Worm (Caenorhabditis elegans) whole organism, early embryonic: ENCODE results near the gene apc-17.

ENCODE experiments used
- F13C5.2 ChIP-seq: sonication (generic microtip); optimal IDR thresholded peaks from 2 replicates; lab custom pipeline; 2017; ENCODE audit warnings: mild to moderate bottlenecking, missing genetic modification characterization, inconsistent platforms, missing compliant biosample characterization
- ama-1 ChIP-seq: fragments of 150-350 bp; optimal IDR thresholded peaks from 2 replicates; lab custom pipeline; 2014
- ets-7 ChIP-seq: sonication (generic microtip); optimal IDR thresholded peaks from 2 replicates; lab custom pipeline; 2016; ENCODE audit warnings: missing genotype, missing genetic modification characterization, missing compliant biosample characterization
- hnd-1 ChIP-seq: sonication (generic microtip); optimal IDR thresholded peaks from 2 replicates; lab custom pipeline; 2016; ENCODE audit warnings: missing genetic modification characterization, missing compliant biosample characterization
- pes-1 ChIP-seq: fragments of 200-800 bp; sonication (Bioruptor generic); IDR thresholded peaks from 2 replicates; pipeline ENCODE4 v1.3.6; 2022; ENCODE audit warnings: missing genetic modification reagents, missing genetic modification characterization, missing compliant biosample characterization
- sea-1 ChIP-seq: fragments of 200-800 bp; sonication (Bioruptor generic); conservative IDR thresholded peaks from 2 replicates; pipeline ENCODE4 v1.3.6; 2022; ENCODE audit warnings: missing genetic modification characterization, missing compliant biosample characterization

DNA sequence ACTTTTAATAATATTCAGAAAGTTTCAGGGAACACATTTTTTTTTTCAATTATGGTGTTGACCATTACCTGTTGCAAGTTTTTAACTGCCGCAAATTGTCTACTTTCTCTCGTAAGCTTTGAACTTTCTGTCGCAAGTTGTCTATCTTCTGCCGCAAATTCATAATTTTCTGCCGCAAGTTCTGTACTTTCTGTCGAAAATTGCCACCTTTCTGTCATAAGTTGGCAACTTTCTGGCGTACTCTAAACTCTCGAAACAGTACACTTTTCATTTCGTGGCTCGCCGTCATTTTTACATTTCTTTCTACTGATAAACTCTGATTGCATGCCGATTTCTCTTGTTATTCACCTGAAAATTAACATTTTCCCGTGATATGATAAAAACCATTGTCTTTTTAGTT lies 47.5 kb downstream of the apc-17 start:
- TF ChIP-seq hnd-1 (tag; lab: Kevin White, UChicago) (no peak), pes-1 (GFP tag; lab: Robert Waterston, UW) (no peak), F13C5.2 (tag; lab: Kevin White, UChicago) (no peak), sea-1 (no peak), ets-7 (tag; lab: Kevin White, UChicago) (no peak), ama-1 (lab: Kevin White, UChicago) (no peak)
